Fruit fly (Drosophila melanogaster) whole organism, embryonic: ENCODE results near the gene lin-52.

Source experiments
- Adf1 ChIP-seq: fragments of 200-800 bp; sonication (Bioruptor generic); IDR thresholded peaks from 2 replicates; pipeline ENCODE4 v1.3.6; 2022; ENCODE audit warnings: missing biosample characterization, missing genetic modification characterization
- B-H2 ChIP-seq: fragments of 200-800 bp; sonication (Bioruptor generic); optimal IDR thresholded peaks from 2 replicates; lab custom pipeline; 2018; ENCODE audit warnings: missing biosample characterization, mild to moderate bottlenecking, missing genetic modification characterization
- CG10209 ChIP-seq: fragments of 200-800 bp; sonication (Bioruptor generic); optimal IDR thresholded peaks from 3 replicates; lab custom pipeline; 2017; ENCODE audit warnings: missing biosample characterization, mild to moderate bottlenecking, missing genetic modification characterization, missing genetic modification reagents
- CG10267 ChIP-seq: fragments of 200-800 bp; sonication (Bioruptor generic); optimal IDR thresholded peaks from 2 replicates; lab custom pipeline; 2018; ENCODE audit warnings: missing biosample characterization, mild to moderate bottlenecking, missing genetic modification characterization, moderate library complexity
- CG11398 ChIP-seq: fragments of 200-800 bp; sonication (Bioruptor generic); optimal IDR thresholded peaks from 2 replicates; lab custom pipeline; 2016; ENCODE audit warnings: missing biosample characterization, missing genetic modification characterization
- CG11456 ChIP-seq: fragments of 200-800 bp; sonication (Bioruptor generic); IDR thresholded peaks from 3 replicates; pipeline ENCODE4 v1.3.6; 2022; ENCODE audit warnings: missing biosample characterization, missing genetic modification characterization
- CG12155 ChIP-seq: fragments of 200-800 bp; sonication (Bioruptor generic); optimal IDR thresholded peaks from 3 replicates; lab custom pipeline; 2016; ENCODE audit warnings: missing biosample characterization, missing genetic modification characterization
- CG12659 ChIP-seq: fragments of 200-800 bp; sonication (Bioruptor generic); optimal IDR thresholded peaks from 3 replicates; lab custom pipeline; 2017; ENCODE audit warnings: mild to moderate bottlenecking, missing biosample characterization, missing genetic modification reagents, missing genetic modification characterization
- CG13123 ChIP-seq: fragments of 200-800 bp; sonication (Bioruptor generic); optimal IDR thresholded peaks from 2 replicates; lab custom pipeline; 2016; ENCODE audit warnings: missing biosample characterization, missing genetic modification characterization
- CG14441 ChIP-seq: fragments of 200-800 bp; sonication (Bioruptor generic); IDR thresholded peaks from 2 replicates; pipeline ENCODE4 v1.3.6; 2022; ENCODE audit warnings: missing biosample characterization, missing genetic modification characterization
- CG16813 ChIP-seq: fragments of 200-800 bp; sonication (Bioruptor generic); IDR thresholded peaks from 3 replicates; pipeline ENCODE4 v1.3.6; 2022; ENCODE audit warnings: missing biosample characterization, missing genetic modification characterization; ENCODE audit not compliant: partially characterized antibody
- CG18011 ChIP-seq: fragments of 200-800 bp; sonication (Bioruptor generic); optimal IDR thresholded peaks from 2 replicates; lab custom pipeline; 2017; ENCODE audit warnings: missing biosample characterization, missing genetic modification characterization, mild to moderate bottlenecking, moderate library complexity, missing genotype
- CG2678 ChIP-seq: fragments of 200-800 bp; sonication (Bioruptor generic); optimal IDR thresholded peaks from 3 replicates; lab custom pipeline; 2019; ENCODE audit warnings: missing biosample characterization, mild to moderate bottlenecking, missing genetic modification characterization, moderate library complexity
- CG30403 ChIP-seq: fragments of 200-800 bp; sonication (Bioruptor generic); optimal IDR thresholded peaks from 3 replicates; lab custom pipeline; 2016; ENCODE audit warnings: missing biosample characterization, missing genetic modification characterization
- CG32767 ChIP-seq: fragments of 200-800 bp; sonication (Bioruptor generic); IDR thresholded peaks from 2 replicates; pipeline ENCODE4 v1.3.6; 2022; ENCODE audit warnings: missing biosample characterization, missing genetic modification characterization
- CG4404 ChIP-seq: fragments of 200-800 bp; sonication (Bioruptor generic); IDR thresholded peaks from 2 replicates; pipeline ENCODE4 v1.3.6; 2022; ENCODE audit warnings: missing biosample characterization, missing genetic modification characterization
- CG4617 ChIP-seq: fragments of 200-800 bp; sonication (Bioruptor generic); optimal IDR thresholded peaks from 3 replicates; lab custom pipeline; 2016; ENCODE audit warnings: missing biosample characterization, missing genetic modification characterization, borderline replicate concordance
- CG4854 ChIP-seq: fragments of 200-800 bp; sonication (Bioruptor generic); optimal IDR thresholded peaks from 2 replicates; lab custom pipeline; 2016; ENCODE audit warnings: missing biosample characterization, missing genetic modification characterization, inconsistent platforms
- CG6689 ChIP-seq: fragments of 200-800 bp; sonication (Bioruptor generic); IDR thresholded peaks from 2 replicates; pipeline ENCODE4 v1.3.6; 2022; ENCODE audit warnings: missing biosample characterization, missing genetic modification characterization
- CG6791 ChIP-seq: fragments of 200-800 bp; sonication (Bioruptor generic); IDR thresholded peaks from 3 replicates; pipeline ENCODE4 v1.3.6; 2022; ENCODE audit warnings: missing biosample characterization, missing genetic modification characterization; ENCODE audit not compliant: partially characterized antibody
- CG7963 ChIP-seq: fragments of 200-800 bp; sonication (Bioruptor generic); IDR thresholded peaks from 3 replicates; pipeline ENCODE4 v1.3.6; 2022; ENCODE audit warnings: missing biosample characterization, missing genetic modification characterization; ENCODE audit not compliant: partially characterized antibody
- CG8281 ChIP-seq: fragments of 200-800 bp; sonication (Bioruptor generic); optimal IDR thresholded peaks from 2 replicates; lab custom pipeline; 2018; ENCODE audit warnings: missing biosample characterization, mild to moderate bottlenecking, missing genetic modification characterization, moderate library complexity
- CG9609 ChIP-seq: fragments of 200-800 bp; sonication (Bioruptor generic); optimal IDR thresholded peaks from 3 replicates; lab custom pipeline; 2016; ENCODE audit warnings: missing biosample characterization, missing genetic modification characterization
- CG9727 ChIP-seq: fragments of 200-800 bp; sonication (Bioruptor generic); optimal IDR thresholded peaks from 3 replicates; lab custom pipeline; 2017; ENCODE audit warnings: missing biosample characterization, mild to moderate bottlenecking, missing genetic modification characterization
- Chrac-16 ChIP-seq: fragments of 200-800 bp; sonication (Bioruptor generic); optimal IDR thresholded peaks from 3 replicates; lab custom pipeline; 2016; ENCODE audit warnings: missing biosample characterization, missing genetic modification characterization
- CrebB ChIP-seq: fragments of 200-800 bp; sonication (Bioruptor generic); optimal IDR thresholded peaks from 3 replicates; lab custom pipeline; 2018; ENCODE audit warnings: missing biosample characterization, mild to moderate bottlenecking, missing genetic modification characterization
- Eip74EF ChIP-seq, 2 experiments: fragments of 200-800 bp in 1 of 2; fragments of >200 bp in 1 of 2; sonication (Bioruptor generic) in 1 of 2; optimal IDR thresholded peaks; 2 replicates each; lab custom pipeline; 2017 to 2019; ENCODE audit warnings: missing biosample characterization in 2 of 2, missing genetic modification characterization in 2 of 2, mild to moderate bottlenecking in 1 of 2, moderate library complexity in 1 of 2
- Gsc ChIP-seq: fragments of 200-800 bp; sonication (Bioruptor generic); IDR thresholded peaks from 2 replicates; pipeline ENCODE4 v1.3.6; 2022; ENCODE audit warnings: missing biosample characterization, missing genetic modification characterization
- MTF-1 ChIP-seq: fragments of 200-800 bp; sonication (Bioruptor generic); optimal IDR thresholded peaks from 2 replicates; lab custom pipeline; 2018; ENCODE audit warnings: missing biosample characterization, mild to moderate bottlenecking, missing genetic modification characterization, borderline replicate concordance
- Mad ChIP-seq: fragments of 200-800 bp; sonication (Bioruptor generic); optimal IDR thresholded peaks from 2 replicates; lab custom pipeline; 2016; ENCODE audit warnings: missing biosample characterization, missing genetic modification characterization
- Nf-YC ChIP-seq: fragments of 200-800 bp; optimal IDR thresholded peaks from 3 replicates; lab custom pipeline; 2019; ENCODE audit warnings: missing biosample characterization, mild to moderate bottlenecking, missing genetic modification characterization, moderate library complexity
- Optix ChIP-seq: fragments of 200-800 bp; sonication (Bioruptor generic); IDR thresholded peaks from 3 replicates; pipeline ENCODE4 v1.3.6; 2022; ENCODE audit warnings: missing biosample characterization, missing genetic modification characterization
- Taf1 ChIP-seq: fragments of 200-800 bp; sonication (Bioruptor generic); IDR thresholded peaks from 2 replicates; pipeline ENCODE4 v1.3.6; 2022; ENCODE audit warnings: missing biosample characterization, missing genetic modification characterization
- Trl ChIP-seq, 3 experiments: fragments of >200 bp in 2 of 3; fragments of 200-800 bp in 1 of 3; sonication (Bioruptor generic) in 1 of 3; optimal IDR thresholded peaks; 2 replicates in 1 of 3; 3 replicates in 2 of 3; lab custom pipeline; 2016 to 2017; ENCODE audit warnings: missing biosample characterization in 1 of 3, missing genetic modification characterization in 1 of 3
- ase ChIP-seq: fragments of 200-800 bp; sonication (Bioruptor generic); IDR thresholded peaks from 3 replicates; pipeline ENCODE4 v1.3.6; 2022; ENCODE audit warnings: missing biosample characterization, missing genetic modification characterization
- bcd ChIP-seq: fragments of 200-800 bp; sonication (Bioruptor generic); optimal IDR thresholded peaks from 2 replicates; lab custom pipeline; 2017; ENCODE audit warnings: missing biosample characterization, mild to moderate bottlenecking, missing genetic modification characterization
- danr ChIP-seq: fragments of 200-800 bp; sonication (Bioruptor generic); IDR thresholded peaks from 2 replicates; pipeline ENCODE4 v1.3.6; 2022; ENCODE audit warnings: missing biosample characterization, missing genetic modification characterization
- dmrt11E ChIP-seq: fragments of 200-800 bp; sonication (Bioruptor generic); optimal IDR thresholded peaks from 3 replicates; lab custom pipeline; 2018; ENCODE audit warnings: missing biosample characterization, mild to moderate bottlenecking, missing genetic modification characterization, moderate library complexity
- dmrt99B ChIP-seq: fragments of 200-800 bp; sonication (Bioruptor generic); optimal IDR thresholded peaks from 2 replicates; lab custom pipeline; 2018; ENCODE audit warnings: missing biosample characterization, mild to moderate bottlenecking, missing genetic modification characterization, moderate library complexity
- dpn ChIP-seq, 2 experiments: fragments of 200-800 bp; sonication (Bioruptor generic); optimal IDR thresholded peaks; 3 replicates each; lab custom pipeline; 2016; ENCODE audit warnings: missing biosample characterization in 2 of 2, missing genetic modification characterization in 2 of 2
- exex ChIP-seq: fragments of 200-800 bp; sonication (Bioruptor generic); optimal IDR thresholded peaks from 4 replicates; lab custom pipeline; 2018; ENCODE audit warnings: missing biosample characterization, mild to moderate bottlenecking, missing genetic modification characterization, moderate library complexity
- ham ChIP-seq: fragments of 200-800 bp; sonication (Bioruptor generic); IDR thresholded peaks from 2 replicates; pipeline ENCODE4 v1.3.6; 2022; ENCODE audit warnings: missing biosample characterization, missing genetic modification characterization
- lilli ChIP-seq: fragments of 200-800 bp; sonication (Bioruptor generic); optimal IDR thresholded peaks from 3 replicates; lab custom pipeline; 2016; ENCODE audit warnings: missing biosample characterization, missing genetic modification characterization
- odd ChIP-seq: fragments of 200-800 bp; sonication (Bioruptor generic); optimal IDR thresholded peaks from 2 replicates; lab custom pipeline; 2017; ENCODE audit warnings: missing biosample characterization, mild to moderate bottlenecking, missing genetic modification characterization
- pan ChIP-seq, 4 experiments: fragments of >200 bp in 3 of 4; fragments of 200-800 bp in 1 of 4; sonication (Bioruptor generic) in 1 of 4; optimal IDR thresholded peaks in 3 of 4; IDR thresholded peaks in 1 of 4; 2 replicates each; pipeline versions ENCODE4 v1.3.6 to Lab custom; 2017 to 2022; ENCODE audit warnings: missing biosample characterization in 2 of 4, missing genetic modification characterization in 2 of 4, mixed read lengths in 1 of 4
- pita ChIP-seq: fragments of 200-800 bp; sonication (Bioruptor generic); optimal IDR thresholded peaks from 2 replicates; lab custom pipeline; 2017; ENCODE audit warnings: missing biosample characterization, mild to moderate bottlenecking, missing genetic modification characterization
- sob ChIP-seq: fragments of 200-800 bp; sonication (Bioruptor generic); IDR thresholded peaks from 2 replicates; pipeline ENCODE4 v1.3.6; 2022; ENCODE audit warnings: missing biosample characterization, missing genetic modification characterization
- ssp ChIP-seq: fragments of 200-800 bp; sonication (Bioruptor generic); IDR thresholded peaks from 2 replicates; pipeline ENCODE4 v1.3.6; 2022; ENCODE audit warnings: missing biosample characterization, missing genetic modification characterization

The lin-52 gene

DNA sequence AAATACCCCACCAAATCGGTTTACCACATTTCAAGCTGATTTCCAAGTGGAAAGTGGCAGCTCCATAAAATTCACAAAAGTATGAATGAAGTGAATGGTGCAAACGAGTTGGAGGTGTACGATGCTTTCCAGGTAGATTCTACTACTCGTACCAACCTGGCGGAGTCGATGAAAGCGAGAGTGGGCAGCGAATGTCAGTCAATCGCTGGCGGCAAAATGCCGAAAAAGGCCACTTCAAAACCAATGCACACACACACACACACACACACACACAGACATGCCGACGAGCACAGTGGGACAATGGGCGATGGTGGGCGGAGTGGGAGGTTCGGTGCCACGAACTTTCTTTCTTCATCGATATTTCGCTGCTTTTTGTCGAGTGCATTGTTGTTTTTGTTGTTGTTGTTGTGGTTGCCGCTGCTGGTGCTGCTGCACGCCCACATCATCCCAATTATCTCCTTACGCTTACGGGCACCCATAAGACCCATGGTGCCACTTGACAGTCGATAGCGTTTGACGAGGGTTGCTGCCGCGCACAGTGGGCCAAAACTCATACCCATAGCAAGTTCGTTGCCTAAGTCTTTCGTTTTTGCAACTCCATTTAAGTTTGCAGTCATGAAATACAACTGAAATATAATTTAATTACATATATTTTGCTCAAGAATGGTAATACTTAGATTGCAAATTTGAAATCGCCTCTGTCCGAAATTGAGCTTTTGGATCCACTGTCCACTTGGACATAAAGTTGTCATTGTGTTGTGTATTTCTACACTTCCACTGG is 28.7 kb upstream of the lin-52 start (continued):
- TF ChIP-seq dmrt99B (tag; lab: Kevin White, UChicago), result peak; percentile 76
- no peak for TF ChIP-seq MTF-1
- peak; percentile 10 for TF ChIP-seq lilli
- no peak for TF ChIP-seq sob (GFP tag; lab: Robert Waterston, UW)
- TF ChIP-seq CG2678, result no peak
- no peak for TF ChIP-seq Trl (optimal IDR thresholded peaks at IDR 0.05; lab: Kevin White, UChicago)
- TF ChIP-seq Trl (GFP tag; optimal IDR thresholded peaks at IDR 0.05; lab: Kevin White, UChicago), result no peak
- TF ChIP-seq Gsc (GFP tag; lab: Robert Waterston, UW), result no peak
- TF ChIP-seq CG4617, result no peak
- peak; percentile 27 for TF ChIP-seq Chrac-16
- peak; percentile 26 for TF ChIP-seq CG10267 (tag; lab: Kevin White, UChicago)
- no peak for TF ChIP-seq ham (GFP tag; lab: Robert Waterston, UW)
- no peak for TF ChIP-seq Adf1 (GFP tag; lab: Robert Waterston, UW)
- TF ChIP-seq odd, result no peak
- no peak for TF ChIP-seq CG18011 (GFP tag; lab: Kevin White, UChicago)
- TF ChIP-seq Eip74EF (GFP tag; optimal IDR thresholded peaks at IDR 0.05; lab: Kevin White, UChicago), result peak in 1 of 2 experiments; percentile 13
- peak; percentile 27; the same call in 1 of the 2 replicates for TF ChIP-seq ssp (GFP tag; lab: Robert Waterston, UW)
- peak in 1 of 2 experiments; percentile 24 for TF ChIP-seq dpn (GFP tag; optimal IDR thresholded peaks at IDR 0.05; lab: Kevin White, UChicago)
- peak; percentile 42 for TF ChIP-seq CG30403
- TF ChIP-seq danr, result no peak
- TF ChIP-seq CG6689 (GFP tag; lab: Robert Waterston, UW), result peak; percentile 68
- TF ChIP-seq B-H2 (GFP tag; lab: Kevin White, UChicago), result no peak
- TF ChIP-seq CG12155 (GFP tag; lab: Kevin White, UChicago), result no peak
- TF ChIP-seq CG10209 (GFP tag; lab: Kevin White, UChicago), result peak; percentile 35
- TF ChIP-seq exex, result no peak
- TF ChIP-seq bcd (GFP tag; lab: Kevin White, UChicago), result peak; percentile 18
- TF ChIP-seq CG6791 (GFP tag; lab: Robert Waterston, UW), result no peak
- TF ChIP-seq CG8281 (tag; lab: Kevin White, UChicago), result no peak
- no peak for TF ChIP-seq CG13123 (GFP tag; lab: Kevin White, UChicago)
- no peak for TF ChIP-seq Nf-YC (tag; lab: Kevin White, UChicago)
- no peak for TF ChIP-seq pan (optimal IDR thresholded peaks at IDR 0.05; lab: Kevin White, UChicago)
- peak in 1 of 2 experiments; percentile 37 for TF ChIP-seq pan (GFP tag; optimal IDR thresholded peaks at IDR 0.05 in 1 of 2, IDR thresholded peaks at IDR 0.05 in 1 of 2)
- TF ChIP-seq CG16813, result no peak
- no peak for TF ChIP-seq CG11456 (GFP tag; lab: Robert Waterston, UW)
- no peak for TF ChIP-seq CG11398 (GFP tag; lab: Kevin White, UChicago)
- no peak for TF ChIP-seq pita
- TF ChIP-seq CG14441, result no peak
- peak; percentile 41; the same call in 1 of the 2 replicates for TF ChIP-seq CG32767 (GFP tag; lab: Robert Waterston, UW)
- no peak for TF ChIP-seq Taf1
- no peak for TF ChIP-seq CG4854 (GFP tag; lab: Kevin White, UChicago)
- TF ChIP-seq CG7963, result no peak
- TF ChIP-seq CG4404 (GFP tag; lab: Robert Waterston, UW), result no peak
- no peak for TF ChIP-seq Optix (GFP tag; lab: Robert Waterston, UW)
- peak; percentile 31 for TF ChIP-seq dmrt11E
- TF ChIP-seq CG12659 (GFP tag; lab: Kevin White, UChicago), result peak; percentile 14
- peak; percentile 9 for TF ChIP-seq CG9727 (GFP tag; lab: Kevin White, UChicago)
- 0 out of 3 replicates have a peak, but pooled peaks have one; percentile 28 for TF ChIP-seq ase (GFP tag; lab: Robert Waterston, UW)
- TF ChIP-seq CrebB (tag; lab: Kevin White, UChicago), result no peak
- TF ChIP-seq CG9609, result no peak
- no peak for TF ChIP-seq Mad (GFP tag; lab: Kevin White, UChicago)
